Fruit fly (Drosophila melanogaster) whole organism, embryonic: Measurements from ENCODE around the gene CG12289.

Experiments
- Antp ChIP-seq: fragments of 200-800 bp; sonication (Bioruptor generic); optimal IDR thresholded peaks from 3 replicates; lab custom pipeline; 2016; ENCODE audit warnings: missing biosample characterization, missing genetic modification characterization
- Asciz ChIP-seq: fragments of 200-800 bp; sonication (Bioruptor generic); optimal IDR thresholded peaks from 2 replicates; lab custom pipeline; 2017; ENCODE audit warnings: missing biosample characterization, mild to moderate bottlenecking, missing genetic modification characterization, missing genetic modification reagents
- Atf3 ChIP-seq: fragments of 200-800 bp; sonication (Bioruptor generic); optimal IDR thresholded peaks from 3 replicates; lab custom pipeline; 2016; ENCODE audit warnings: missing biosample characterization, missing genetic modification characterization
- Bteb2 ChIP-seq: fragments of 200-800 bp; sonication (Bioruptor generic); optimal IDR thresholded peaks from 2 replicates; lab custom pipeline; 2016; ENCODE audit warnings: missing biosample characterization, missing genetic modification characterization
- CG10321 ChIP-seq: fragments of 200-800 bp; sonication (Bioruptor generic); IDR thresholded peaks from 2 replicates; pipeline ENCODE4 v1.3.6; 2022; ENCODE audit warnings: missing biosample characterization, missing genetic modification characterization
- CG10979 ChIP-seq: fragments of 200-800 bp; sonication (Bioruptor generic); optimal IDR thresholded peaks from 2 replicates; lab custom pipeline; 2018; ENCODE audit warnings: missing biosample characterization, mild to moderate bottlenecking, missing genetic modification characterization, moderate library complexity
- CG11504 ChIP-seq: fragments of 200-800 bp; sonication (Bioruptor generic); optimal IDR thresholded peaks from 3 replicates; lab custom pipeline; 2019; ENCODE audit warnings: missing biosample characterization, mild to moderate bottlenecking, missing genetic modification characterization, moderate library complexity
- CG13775 ChIP-seq: fragments of 200-800 bp; sonication (Bioruptor generic); optimal IDR thresholded peaks from 3 replicates; lab custom pipeline; 2017; ENCODE audit warnings: missing biosample characterization, mild to moderate bottlenecking, missing genetic modification characterization
- CG17186 ChIP-seq: fragments of 200-800 bp; sonication (Bioruptor generic); optimal IDR thresholded peaks from 3 replicates; lab custom pipeline; 2017; ENCODE audit warnings: missing biosample characterization, missing genetic modification reagents, missing genetic modification characterization
- CG17912 ChIP-seq: fragments of 200-800 bp; sonication (Bioruptor generic); optimal IDR thresholded peaks from 2 replicates; lab custom pipeline; 2018; ENCODE audit warnings: missing biosample characterization, mild to moderate bottlenecking, missing genetic modification characterization
- CG2889 ChIP-seq: fragments of 200-800 bp; sonication (Bioruptor generic); IDR thresholded peaks from 3 replicates; pipeline ENCODE4 v1.3.6; 2022; ENCODE audit warnings: missing biosample characterization, missing genetic modification characterization
- CG30020 ChIP-seq: fragments of 200-800 bp; optimal IDR thresholded peaks from 2 replicates; lab custom pipeline; 2019; ENCODE audit warnings: missing biosample characterization, mild to moderate bottlenecking, missing genetic modification characterization, moderate library complexity
- CG31224 ChIP-seq: fragments of 200-800 bp; sonication (Bioruptor generic); IDR thresholded peaks from 2 replicates; pipeline ENCODE4 v1.3.6; 2022; ENCODE audit warnings: missing biosample characterization, missing genetic modification characterization
- CG3847 ChIP-seq: fragments of 200-800 bp; sonication (Bioruptor generic); IDR thresholded peaks from 2 replicates; pipeline ENCODE4 v1.3.6; 2022; ENCODE audit warnings: missing biosample characterization, missing genetic modification characterization
- CG4424 ChIP-seq: fragments of 200-800 bp; sonication (Bioruptor generic); optimal IDR thresholded peaks from 3 replicates; lab custom pipeline; 2016; ENCODE audit warnings: missing biosample characterization, missing genetic modification characterization
- CG6683 ChIP-seq: fragments of 200-800 bp; sonication (Bioruptor generic); optimal IDR thresholded peaks from 2 replicates; lab custom pipeline; 2017; ENCODE audit warnings: missing biosample characterization, mild to moderate bottlenecking, missing genetic modification characterization, missing genetic modification reagents
- CG6813 ChIP-seq: fragments of 200-800 bp; sonication (Bioruptor generic); optimal IDR thresholded peaks from 2 replicates; lab custom pipeline; 2017; ENCODE audit warnings: missing biosample characterization, missing genetic modification characterization, mild to moderate bottlenecking, moderate library complexity, missing genetic modification reagents
- CG8290 ChIP-seq, 3 experiments: fragments of 200-800 bp; sonication (Bioruptor generic); optimal IDR thresholded peaks; 2 replicates each; lab custom pipeline; 2016 to 2019; ENCODE audit warnings: missing biosample characterization in 3 of 3, missing genetic modification characterization in 3 of 3, mild to moderate bottlenecking in 2 of 3, moderate library complexity in 1 of 3
- CG9437 ChIP-seq: fragments of 200-800 bp; sonication (Bioruptor generic); optimal IDR thresholded peaks from 2 replicates; lab custom pipeline; 2018; ENCODE audit warnings: missing biosample characterization, mild to moderate bottlenecking, missing genetic modification characterization
- CG9817 ChIP-seq: fragments of 200-800 bp; sonication (Bioruptor generic); optimal IDR thresholded peaks from 2 replicates; lab custom pipeline; 2018; ENCODE audit warnings: missing biosample characterization, mild to moderate bottlenecking, missing genetic modification characterization, moderate library complexity
- CG9876 ChIP-seq: fragments of 200-800 bp; sonication (Bioruptor generic); optimal IDR thresholded peaks from 2 replicates; lab custom pipeline; 2016; ENCODE audit warnings: missing biosample characterization, missing genetic modification characterization
- D19A ChIP-seq: fragments of 200-800 bp; optimal IDR thresholded peaks from 3 replicates; lab custom pipeline; 2019; ENCODE audit warnings: missing biosample characterization, mild to moderate bottlenecking, missing genetic modification characterization, moderate library complexity
- Eip74EF ChIP-seq, 2 experiments: fragments of 200-800 bp in 1 of 2; fragments of >200 bp in 1 of 2; sonication (Bioruptor generic) in 1 of 2; optimal IDR thresholded peaks; 2 replicates each; lab custom pipeline; 2017 to 2019; ENCODE audit warnings: missing biosample characterization in 2 of 2, missing genetic modification characterization in 2 of 2, mild to moderate bottlenecking in 1 of 2, moderate library complexity in 1 of 2
- HLH54F ChIP-seq: fragments of 200-800 bp; sonication (Bioruptor generic); optimal IDR thresholded peaks from 3 replicates; lab custom pipeline; 2016; ENCODE audit warnings: missing biosample characterization, missing genetic modification characterization
- Hr51 ChIP-seq, 2 experiments: fragments of 200-800 bp; sonication (Bioruptor generic); optimal IDR thresholded peaks; 2 replicates in 1 of 2; 3 replicates in 1 of 2; lab custom pipeline; 2016 to 2018; ENCODE audit warnings: missing biosample characterization in 2 of 2, missing genetic modification characterization in 2 of 2, mild to moderate bottlenecking in 1 of 2, moderate library complexity in 1 of 2
- Opbp ChIP-seq: fragments of 200-800 bp; sonication (Bioruptor generic); IDR thresholded peaks from 3 replicates; pipeline ENCODE4 v1.3.6; 2022; ENCODE audit warnings: missing biosample characterization, missing genetic modification characterization; ENCODE audit not compliant: partially characterized antibody
- Poxn ChIP-seq: fragments of 200-800 bp; sonication (Bioruptor generic); IDR thresholded peaks from 2 replicates; pipeline ENCODE4 v1.3.6; 2022; ENCODE audit warnings: missing biosample characterization, missing genetic modification characterization
- Usf ChIP-seq: fragments of 200-800 bp; sonication (Bioruptor generic); optimal IDR thresholded peaks from 2 replicates; lab custom pipeline; 2017; ENCODE audit warnings: missing genotype, missing biosample characterization, missing genetic modification characterization
- Xbp1 ChIP-seq: fragments of 200-800 bp; sonication (Bioruptor generic); optimal IDR thresholded peaks from 3 replicates; lab custom pipeline; 2016; ENCODE audit warnings: missing biosample characterization, mild to moderate bottlenecking, missing genetic modification characterization
- Xrp1 ChIP-seq: fragments of 200-800 bp; sonication (Bioruptor generic); IDR thresholded peaks from 2 replicates; pipeline ENCODE4 v1.3.6; 2022; ENCODE audit warnings: missing biosample characterization, missing genetic modification characterization
- abd-A ChIP-seq: fragments of 200-800 bp; sonication (Bioruptor generic); optimal IDR thresholded peaks from 3 replicates; lab custom pipeline; 2019; ENCODE audit warnings: missing biosample characterization, mild to moderate bottlenecking, missing genetic modification characterization, moderate library complexity
- ara ChIP-seq: fragments of 200-800 bp; sonication (Bioruptor generic); IDR thresholded peaks from 2 replicates; pipeline ENCODE4 v1.3.6; 2022; ENCODE audit warnings: missing biosample characterization, missing genetic modification characterization
- caup ChIP-seq: fragments of 200-800 bp; sonication (Bioruptor generic); optimal IDR thresholded peaks from 3 replicates; lab custom pipeline; 2017; ENCODE audit warnings: missing biosample characterization, mild to moderate bottlenecking, missing genetic modification characterization, moderate library complexity; ENCODE audit not compliant: severe bottlenecking
- chinmo ChIP-seq: fragments of 200-800 bp; sonication (Bioruptor generic); IDR thresholded peaks from 4 replicates; pipeline ENCODE4 v1.3.6; 2022; ENCODE audit warnings: missing biosample characterization, missing genetic modification characterization; ENCODE audit not compliant: partially characterized antibody
- chn ChIP-seq: fragments of 200-800 bp; sonication (Bioruptor generic); optimal IDR thresholded peaks from 2 replicates; lab custom pipeline; 2016; ENCODE audit warnings: missing biosample characterization, missing genetic modification characterization
- dati ChIP-seq: fragments of 200-800 bp; sonication (Bioruptor generic); IDR thresholded peaks from 2 replicates; pipeline ENCODE4 v1.3.6; 2022; ENCODE audit warnings: missing biosample characterization, missing genetic modification characterization
- gfzf ChIP-seq: fragments of 200-800 bp; sonication (Bioruptor generic); optimal IDR thresholded peaks from 2 replicates; lab custom pipeline; 2016; ENCODE audit warnings: missing biosample characterization, mild to moderate bottlenecking, missing genetic modification characterization, moderate library complexity
- hkb ChIP-seq, 2 experiments: fragments of 200-800 bp in 1 of 2; fragments of >200 bp in 1 of 2; sonication (Bioruptor generic) in 1 of 2; IDR thresholded peaks in 1 of 2; optimal IDR thresholded peaks in 1 of 2; 2 replicates each; pipeline versions ENCODE4 v1.3.6 to Lab custom; 2017 to 2022; ENCODE audit warnings: missing biosample characterization in 1 of 2, missing genetic modification characterization in 1 of 2
- jigr1 ChIP-seq: fragments of 200-800 bp; sonication (Bioruptor generic); IDR thresholded peaks from 3 replicates; pipeline ENCODE4 v1.3.6; 2022; ENCODE audit warnings: missing biosample characterization, missing genetic modification characterization
- nerfin-2 ChIP-seq: fragments of 200-800 bp; sonication (Bioruptor generic); IDR thresholded peaks from 2 replicates; pipeline ENCODE4 v1.3.6; 2022; ENCODE audit warnings: missing biosample characterization, missing genetic modification characterization; ENCODE audit not compliant: partially characterized antibody
- pan ChIP-seq, 4 experiments: fragments of >200 bp in 3 of 4; fragments of 200-800 bp in 1 of 4; sonication (Bioruptor generic) in 1 of 4; optimal IDR thresholded peaks in 3 of 4; IDR thresholded peaks in 1 of 4; 2 replicates each; pipeline versions ENCODE4 v1.3.6 to Lab custom; 2017 to 2022; ENCODE audit warnings: missing biosample characterization in 2 of 4, missing genetic modification characterization in 2 of 4, mixed read lengths in 1 of 4
- pho ChIP-seq: fragments of 200-800 bp; sonication (Bioruptor generic); optimal IDR thresholded peaks from 2 replicates; lab custom pipeline; 2016; ENCODE audit warnings: missing biosample characterization, missing genetic modification characterization
- seq ChIP-seq: fragments of 200-800 bp; sonication (Bioruptor generic); IDR thresholded peaks from 2 replicates; pipeline ENCODE4 v1.3.6; 2022; ENCODE audit warnings: missing biosample characterization, missing genetic modification characterization
- sna ChIP-seq: fragments of 200-800 bp; sonication (Bioruptor generic); IDR thresholded peaks from 2 replicates; pipeline ENCODE4 v1.3.6; 2022; ENCODE audit warnings: missing biosample characterization, missing genetic modification characterization; ENCODE audit not compliant: partially characterized antibody
- trem ChIP-seq: fragments of 200-800 bp; optimal IDR thresholded peaks from 3 replicates; lab custom pipeline; 2019; ENCODE audit warnings: missing biosample characterization, mild to moderate bottlenecking, missing genetic modification characterization, moderate library complexity

CG12289 gene

DNA sequence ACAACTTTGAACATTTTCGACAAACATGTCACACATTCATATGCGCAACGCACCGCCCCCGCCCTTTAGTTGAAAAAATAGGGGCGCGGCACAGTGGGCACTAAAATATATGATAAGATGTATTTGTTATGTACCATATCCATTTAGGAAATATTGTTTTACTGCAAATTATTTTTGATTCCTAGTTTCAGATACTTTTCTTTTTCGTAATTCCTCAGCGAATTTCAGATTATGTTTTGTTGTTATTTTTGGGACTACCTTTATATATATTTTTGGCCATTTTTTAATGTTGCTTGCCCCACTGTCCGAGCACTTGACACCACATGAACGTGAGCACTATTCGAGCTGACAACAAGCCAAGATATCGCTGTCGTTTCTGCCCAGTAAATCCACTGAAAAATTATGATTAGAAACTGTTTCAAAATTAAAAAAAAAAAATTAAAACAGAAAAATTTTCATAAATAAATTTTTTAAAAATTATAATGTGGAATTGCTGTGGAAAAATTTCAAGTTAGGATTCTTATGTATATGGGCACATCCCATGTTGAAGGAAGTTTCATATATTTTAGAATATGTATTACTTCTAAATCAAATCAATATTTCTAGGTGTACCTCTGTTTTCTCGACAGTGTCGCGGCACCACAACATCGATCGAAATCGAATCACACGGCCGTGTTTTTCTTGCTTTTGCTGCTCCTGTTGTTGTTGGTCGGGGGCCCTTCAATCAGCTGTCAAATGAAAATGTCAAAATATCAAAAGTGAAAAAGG is 40.8 kb downstream of the CG12289 start (continued):
- TF ChIP-seq Xbp1 (GFP tag; lab: Kevin White, UChicago) (peak; percentile 77), pho (GFP tag; lab: Kevin White, UChicago) (peak; percentile 25), CG8290 (GFP tag; optimal IDR thresholded peaks at IDR 0.05; lab: Kevin White, UChicago) (no peak), CG8290 (tag; optimal IDR thresholded peaks at IDR 0.05; lab: Kevin White, UChicago) (no peak), gfzf (no peak), CG17912 (GFP tag; lab: Kevin White, UChicago) (no peak), CG10321 (GFP tag; lab: Robert Waterston, UW) (0 out of 2 replicates have a peak, but pooled peaks have one; percentile 47), chinmo (GFP tag; lab: Robert Waterston, UW) (peak; percentile 48; the same call in 1 of the 4 replicates), Poxn (GFP tag; lab: Robert Waterston, UW) (0 out of 2 replicates have a peak, but pooled peaks have one; percentile 6), CG31224 (GFP tag; lab: Robert Waterston, UW) (peak; percentile 61), HLH54F (GFP tag; lab: Kevin White, UChicago) (peak; percentile 40), abd-A (tag; lab: Kevin White, UChicago) (peak; percentile 57), CG4424 (peak; percentile 85), CG9817 (tag; lab: Kevin White, UChicago) (peak; percentile 71), CG9876 (GFP tag; lab: Kevin White, UChicago) (peak; percentile 16), sna (0 out of 2 replicates have a peak, but pooled peaks have one; percentile 37), Hr51 (GFP tag; optimal IDR thresholded peaks at IDR 0.05; lab: Kevin White, UChicago) (peak; percentile 44 to 91), CG6813 (GFP tag; lab: Kevin White, UChicago) (peak; percentile 59), hkb (optimal IDR thresholded peaks at IDR 0.05; lab: Kevin White, UChicago) (no peak), hkb (GFP tag; IDR thresholded peaks at IDR 0.05; lab: Robert Waterston, UW) (peak; percentile 93), CG2889 (GFP tag; lab: Robert Waterston, UW) (peak; percentile 48; the same call in 1 of the 3 replicates), CG13775 (GFP tag; lab: Kevin White, UChicago) (peak; percentile 75), CG11504 (tag; lab: Kevin White, UChicago) (peak; percentile 91), seq (peak; percentile 86), Atf3 (GFP tag; lab: Kevin White, UChicago) (peak; percentile 49), nerfin-2 (GFP tag; lab: Robert Waterston, UW) (peak; percentile 20; the same call in 1 of the 2 replicates), Asciz (GFP tag; lab: Kevin White, UChicago) (peak; percentile 90), ara (GFP tag; lab: Robert Waterston, UW) (peak; percentile 90), CG10979 (tag; lab: Kevin White, UChicago) (peak; percentile 97), CG17186 (GFP tag; lab: Kevin White, UChicago) (peak; percentile 24), D19A (tag; lab: Kevin White, UChicago) (peak; percentile 95), chn (GFP tag; lab: Kevin White, UChicago) (peak; percentile 70), Xrp1 (peak; percentile 94), trem (tag; lab: Kevin White, UChicago) (peak; percentile 89), dati (GFP tag; lab: Robert Waterston, UW) (peak; percentile 60; the same call in 1 of the 2 replicates), CG6683 (GFP tag; lab: Kevin White, UChicago) (peak; percentile 77), Eip74EF (GFP tag; optimal IDR thresholded peaks at IDR 0.05; lab: Kevin White, UChicago) (peak in 1 of 2 experiments; percentile 92), CG9437 (GFP tag; lab: Kevin White, UChicago) (peak; percentile 78), Opbp (GFP tag; lab: Robert Waterston, UW) (peak; percentile 12; the same call in 1 of the 3 replicates), pan (optimal IDR thresholded peaks at IDR 0.05; lab: Kevin White, UChicago) (no peak), pan (GFP tag; optimal IDR thresholded peaks at IDR 0.05 in 1 of 2, IDR thresholded peaks at IDR 0.05 in 1 of 2) (peak in 1 of 2 experiments; percentile 90), Usf (GFP tag; lab: Kevin White, UChicago) (peak; percentile 43), CG3847 (peak; percentile 85), Bteb2 (GFP tag; lab: Kevin White, UChicago) (peak; percentile 31), caup (peak; percentile 79), Antp (GFP tag; lab: Kevin White, UChicago) (peak; percentile 68), CG30020 (tag; lab: Kevin White, UChicago) (peak; percentile 58), jigr1 (GFP tag; lab: Robert Waterston, UW) (peak; percentile 74)
